Fruit fly (Drosophila melanogaster) whole organism, embryonic: ENCODE measurements around the gene CG8349.
A peak's percentile ranks its signal among the peaks of the same experiment; 100 is the strongest.

Experiments used
- Adf1 ChIP-seq: fragments of 200-800 bp; sonication (Bioruptor generic); IDR thresholded peaks from 2 replicates; pipeline ENCODE4 v1.3.6; 2022; ENCODE audit warnings: missing biosample characterization, missing genetic modification characterization
- Awh ChIP-seq: fragments of 200-800 bp; sonication (Bioruptor generic); IDR thresholded peaks from 2 replicates; pipeline ENCODE4, ENCODE4 v1.3.6; 2022; ENCODE audit warnings: missing biosample characterization, missing genetic modification characterization
- Bteb2 ChIP-seq: fragments of 200-800 bp; sonication (Bioruptor generic); optimal IDR thresholded peaks from 2 replicates; lab custom pipeline; 2016; ENCODE audit warnings: missing biosample characterization, missing genetic modification characterization
- CG12219 ChIP-seq: fragments of 200-800 bp; sonication (Bioruptor generic); optimal IDR thresholded peaks from 3 replicates; lab custom pipeline; 2018; ENCODE audit warnings: missing biosample characterization, mild to moderate bottlenecking, missing genetic modification characterization
- CG14965 ChIP-seq: fragments of 200-800 bp; sonication (Bioruptor generic); optimal IDR thresholded peaks from 2 replicates; lab custom pipeline; 2016; ENCODE audit warnings: missing biosample characterization, missing genetic modification characterization, borderline replicate concordance
- CG15514 ChIP-seq: fragments of 200-800 bp; sonication (Bioruptor generic); optimal IDR thresholded peaks from 3 replicates; lab custom pipeline; 2017; ENCODE audit warnings: missing biosample characterization, missing genetic modification characterization, mild to moderate bottlenecking, moderate library complexity, missing genetic modification reagents
- CG17612 ChIP-seq: fragments of 200-800 bp; sonication (Bioruptor generic); IDR thresholded peaks from 2 replicates; pipeline ENCODE4 v1.3.6; 2022; ENCODE audit warnings: missing biosample characterization, missing genetic modification characterization
- CG18262 ChIP-seq: fragments of 200-800 bp; optimal IDR thresholded peaks from 3 replicates; lab custom pipeline; 2019; ENCODE audit warnings: missing biosample characterization, mild to moderate bottlenecking, missing genetic modification characterization, moderate library complexity
- CG2199 ChIP-seq: fragments of 200-800 bp; sonication (Bioruptor generic); IDR thresholded peaks from 3 replicates; pipeline ENCODE4 v1.3.6; 2022; ENCODE audit warnings: missing biosample characterization, missing genetic modification characterization
- CG30020 ChIP-seq: fragments of 200-800 bp; optimal IDR thresholded peaks from 2 replicates; lab custom pipeline; 2019; ENCODE audit warnings: missing biosample characterization, mild to moderate bottlenecking, missing genetic modification characterization, moderate library complexity
- CG3995 ChIP-seq: fragments of 200-800 bp; sonication (Bioruptor generic); optimal IDR thresholded peaks from 3 replicates; lab custom pipeline; 2016; ENCODE audit warnings: missing biosample characterization, missing genetic modification characterization
- CG4617 ChIP-seq: fragments of 200-800 bp; sonication (Bioruptor generic); optimal IDR thresholded peaks from 3 replicates; lab custom pipeline; 2016; ENCODE audit warnings: missing biosample characterization, missing genetic modification characterization, borderline replicate concordance
- CG4854 ChIP-seq: fragments of 200-800 bp; sonication (Bioruptor generic); optimal IDR thresholded peaks from 2 replicates; lab custom pipeline; 2016; ENCODE audit warnings: missing biosample characterization, missing genetic modification characterization, inconsistent platforms
- CG6765 ChIP-seq: fragments of 200-800 bp; sonication (Bioruptor generic); optimal IDR thresholded peaks from 3 replicates; lab custom pipeline; 2017; ENCODE audit warnings: missing biosample characterization, mild to moderate bottlenecking, missing genetic modification characterization
- CG8924 ChIP-seq: fragments of 200-800 bp; optimal IDR thresholded peaks from 3 replicates; lab custom pipeline; 2019; ENCODE audit warnings: missing biosample characterization, mild to moderate bottlenecking, missing genetic modification characterization, moderate library complexity
- CG9797 ChIP-seq: fragments of 200-800 bp; sonication (Bioruptor generic); optimal IDR thresholded peaks from 3 replicates; lab custom pipeline; 2018; ENCODE audit warnings: missing biosample characterization, mild to moderate bottlenecking, missing genetic modification characterization
- Camta ChIP-seq: fragments of 200-800 bp; sonication (Bioruptor generic); optimal IDR thresholded peaks from 2 replicates; lab custom pipeline; 2016; ENCODE audit warnings: missing biosample characterization, missing genetic modification characterization
- CkIIα-i1 ChIP-seq: fragments of 200-800 bp; sonication (Bioruptor generic); IDR thresholded peaks from 2 replicates; pipeline ENCODE4 v1.3.6; 2022; ENCODE audit warnings: missing biosample characterization, missing genetic modification characterization
- Dad ChIP-seq: fragments of 200-800 bp; sonication (Bioruptor generic); optimal IDR thresholded peaks from 3 replicates; lab custom pipeline; 2016; ENCODE audit warnings: missing biosample characterization, missing genetic modification characterization
- Dip2 ChIP-seq: fragments of 200-800 bp; sonication (Bioruptor generic); IDR thresholded peaks from 2 replicates; pipeline ENCODE4 v1.3.6; 2022; ENCODE audit warnings: missing biosample characterization, missing genetic modification characterization
- Drgx ChIP-seq: fragments of 200-800 bp; sonication (Bioruptor generic); IDR thresholded peaks from 2 replicates; pipeline ENCODE4 v1.3.6; 2022; ENCODE audit warnings: missing biosample characterization, missing genetic modification characterization
- HHEX ChIP-seq: fragments of 200-800 bp; sonication (Bioruptor generic); optimal IDR thresholded peaks from 3 replicates; lab custom pipeline; 2017; ENCODE audit warnings: missing biosample characterization, mild to moderate bottlenecking, missing genetic modification characterization, missing genetic modification reagents
- HLH54F ChIP-seq: fragments of 200-800 bp; sonication (Bioruptor generic); optimal IDR thresholded peaks from 3 replicates; lab custom pipeline; 2016; ENCODE audit warnings: missing biosample characterization, missing genetic modification characterization
- HmgZ ChIP-seq: fragments of 200-800 bp; sonication (Bioruptor generic); optimal IDR thresholded peaks from 2 replicates; lab custom pipeline; 2018; ENCODE audit warnings: missing biosample characterization, mild to moderate bottlenecking, missing genetic modification characterization
- Hr3 ChIP-seq: fragments of 200-800 bp; sonication (Bioruptor generic); optimal IDR thresholded peaks from 3 replicates; lab custom pipeline; 2016; ENCODE audit warnings: missing biosample characterization, missing genetic modification characterization
- NfI ChIP-seq: fragments of 200-800 bp; sonication (Bioruptor generic); optimal IDR thresholded peaks from 3 replicates; lab custom pipeline; 2018; ENCODE audit warnings: missing biosample characterization, mild to moderate bottlenecking, missing genetic modification characterization, moderate library complexity
- Optix ChIP-seq: fragments of 200-800 bp; sonication (Bioruptor generic); IDR thresholded peaks from 3 replicates; pipeline ENCODE4 v1.3.6; 2022; ENCODE audit warnings: missing biosample characterization, missing genetic modification characterization
- Ptx1 ChIP-seq: fragments of 200-800 bp; sonication (Bioruptor generic); IDR thresholded peaks from 2 replicates; pipeline ENCODE4 v1.3.6; 2022; ENCODE audit warnings: missing biosample characterization, missing genetic modification characterization
- Sin3A ChIP-seq: fragments of >200 bp; optimal IDR thresholded peaks from 2 replicates; lab custom pipeline; 2018
- Sry-β ChIP-seq: fragments of 200-800 bp; sonication (Bioruptor generic); optimal IDR thresholded peaks from 2 replicates; lab custom pipeline; 2018; ENCODE audit warnings: missing biosample characterization, mild to moderate bottlenecking, missing genetic modification characterization, moderate library complexity
- Usf ChIP-seq: fragments of 200-800 bp; sonication (Bioruptor generic); optimal IDR thresholded peaks from 2 replicates; lab custom pipeline; 2017; ENCODE audit warnings: missing genotype, missing biosample characterization, missing genetic modification characterization
- Vsx1 ChIP-seq: fragments of 200-800 bp; sonication (Bioruptor generic); optimal IDR thresholded peaks from 2 replicates; lab custom pipeline; 2017; ENCODE audit warnings: missing biosample characterization, mild to moderate bottlenecking, missing genetic modification characterization, missing genetic modification reagents
- Xrp1 ChIP-seq: fragments of 200-800 bp; sonication (Bioruptor generic); IDR thresholded peaks from 2 replicates; pipeline ENCODE4 v1.3.6; 2022; ENCODE audit warnings: missing biosample characterization, missing genetic modification characterization
- az2 ChIP-seq: fragments of 200-800 bp; sonication (Bioruptor generic); optimal IDR thresholded peaks from 3 replicates; lab custom pipeline; 2016; ENCODE audit warnings: missing biosample characterization, missing genetic modification characterization
- croc ChIP-seq: fragments of 200-800 bp; sonication (Bioruptor generic); conservative IDR thresholded peaks from 3 replicates; pipeline ENCODE4 v1.3.6; 2022; ENCODE audit warnings: missing biosample characterization, missing genetic modification characterization
- crp ChIP-seq, 2 experiments: fragments of 200-800 bp; sonication (Bioruptor generic); optimal IDR thresholded peaks; 2 replicates in 1 of 2; 3 replicates in 1 of 2; lab custom pipeline; 2017; ENCODE audit warnings: missing biosample characterization in 2 of 2, missing genetic modification characterization in 2 of 2, mild to moderate bottlenecking in 1 of 2, moderate library complexity in 1 of 2
- dan ChIP-seq: fragments of 200-800 bp; sonication (Bioruptor generic); IDR thresholded peaks from 2 replicates; pipeline ENCODE4 v1.3.6; 2022; ENCODE audit warnings: missing biosample characterization, missing genetic modification characterization
- gsb-n ChIP-seq: fragments of 200-800 bp; sonication (Bioruptor generic); optimal IDR thresholded peaks from 3 replicates; lab custom pipeline; 2018; ENCODE audit warnings: missing biosample characterization, mild to moderate bottlenecking, missing genetic modification characterization
- hbn ChIP-seq: fragments of 200-800 bp; sonication (Bioruptor generic); IDR thresholded peaks from 2 replicates; pipeline ENCODE4 v1.3.6; 2022; ENCODE audit warnings: missing biosample characterization, missing genetic modification characterization; ENCODE audit not compliant: partially characterized antibody
- insv ChIP-seq, 2 experiments: fragments of 200-800 bp; sonication (Bioruptor generic); optimal IDR thresholded peaks; 3 replicates each; lab custom pipeline; 2016 to 2018; ENCODE audit warnings: missing biosample characterization in 2 of 2, missing genetic modification characterization in 2 of 2
- klu ChIP-seq: fragments of 200-800 bp; sonication (Bioruptor generic); IDR thresholded peaks from 2 replicates; pipeline ENCODE4 v1.3.6; 2022; ENCODE audit warnings: missing biosample characterization, missing genetic modification characterization
- knrl ChIP-seq: fragments of 200-800 bp; sonication (Bioruptor generic); IDR thresholded peaks from 3 replicates; pipeline ENCODE4 v1.3.6; 2022; ENCODE audit warnings: missing biosample characterization, missing genetic modification characterization; ENCODE audit not compliant: partially characterized antibody
- luna ChIP-seq: fragments of 200-800 bp; sonication (Bioruptor generic); optimal IDR thresholded peaks from 2 replicates; lab custom pipeline; 2016; ENCODE audit warnings: missing biosample characterization, missing genetic modification characterization
- pros ChIP-seq: fragments of 200-800 bp; sonication (Bioruptor generic); optimal IDR thresholded peaks from 3 replicates; lab custom pipeline; 2019; ENCODE audit warnings: missing biosample characterization, mild to moderate bottlenecking, missing genetic modification characterization, moderate library complexity
- sim ChIP-seq: fragments of 200-800 bp; sonication (Bioruptor generic); IDR thresholded peaks from 2 replicates; pipeline ENCODE4 v1.3.6; 2022; ENCODE audit warnings: missing biosample characterization, missing genetic modification characterization
- tna ChIP-seq: fragments of 200-800 bp; sonication (Bioruptor generic); IDR thresholded peaks from 2 replicates; pipeline ENCODE4 v1.3.6; 2022; ENCODE audit warnings: missing biosample characterization, missing genetic modification characterization; ENCODE audit not compliant: partially characterized antibody
- toy ChIP-seq: fragments of 200-800 bp; sonication (Bioruptor generic); IDR thresholded peaks from 2 replicates; pipeline ENCODE4 v1.3.6; 2022; ENCODE audit warnings: missing biosample characterization, missing genetic modification characterization
- twi ChIP-seq: fragments of 200-800 bp; optimal IDR thresholded peaks from 2 replicates; lab custom pipeline; 2019; ENCODE audit warnings: missing biosample characterization, mild to moderate bottlenecking, missing genetic modification characterization, moderate library complexity
- unc-4 ChIP-seq: fragments of 200-800 bp; sonication (Bioruptor generic); IDR thresholded peaks from 2 replicates; pipeline ENCODE4 v1.3.6; 2022; ENCODE audit warnings: missing biosample characterization, missing genetic modification characterization; ENCODE audit not compliant: partially characterized antibody
- zfh2 ChIP-seq: fragments of 200-800 bp; sonication (Bioruptor generic); optimal IDR thresholded peaks from 2 replicates; lab custom pipeline; 2016; ENCODE audit warnings: missing biosample characterization, missing genetic modification characterization

Gene CG8349

dm6 chr2L:8196757-8197530, 18.8 kb upstream of the CG8349 start, which contains the start of the genes CG8475 and CG8460 (continued):
- no peak for TF ChIP-seq zfh2 (GFP tag; lab: Kevin White, UChicago)
- TF ChIP-seq knrl (GFP tag; lab: Robert Waterston, UW), result 0 out of 3 replicates have a peak, but pooled peaks have one; percentile 36
- no peak for TF ChIP-seq gsb-n
- TF ChIP-seq az2 (GFP tag; lab: Kevin White, UChicago), result no peak
- TF ChIP-seq CG18262 (tag; lab: Kevin White, UChicago), result no peak
- TF ChIP-seq CG9797 (GFP tag; lab: Kevin White, UChicago), result peak; percentile 39
- TF ChIP-seq CG30020 (tag; lab: Kevin White, UChicago), result no peak
- peak; percentile 18 for TF ChIP-seq Sin3A (lab: Kevin White, UChicago)
- TF ChIP-seq HLH54F (GFP tag; lab: Kevin White, UChicago), result no peak
- no peak for TF ChIP-seq HmgZ (tag; lab: Kevin White, UChicago)
- TF ChIP-seq CG6765 (GFP tag; lab: Kevin White, UChicago), result no peak
- peak; percentile 33 to 90 for TF ChIP-seq crp (GFP tag; optimal IDR thresholded peaks at IDR 0.05; lab: Kevin White, UChicago)
- TF ChIP-seq Dip2, result no peak
- TF ChIP-seq Camta, result no peak
- no peak for TF ChIP-seq luna (GFP tag; lab: Kevin White, UChicago)
- no peak for TF ChIP-seq CG12219 (GFP tag; lab: Kevin White, UChicago)
- no peak for TF ChIP-seq sim
- no peak for TF ChIP-seq Drgx
- no peak for TF ChIP-seq CG14965 (GFP tag; lab: Kevin White, UChicago)
- TF ChIP-seq hbn (GFP tag; lab: Robert Waterston, UW), result no peak; the same call in 1 of the 2 replicates
- TF ChIP-seq Vsx1, result no peak
- no peak for TF ChIP-seq CG17612 (GFP tag; lab: Robert Waterston, UW)
- no peak for TF ChIP-seq Ptx1
- no peak for TF ChIP-seq croc (GFP tag; lab: Robert Waterston, UW)
- TF ChIP-seq dan (GFP tag; lab: Robert Waterston, UW), result no peak
- TF ChIP-seq Sry-β, result no peak
- TF ChIP-seq CG3995 (GFP tag; lab: Kevin White, UChicago), result peak; percentile 89
- no peak for TF ChIP-seq NfI (GFP tag; lab: Kevin White, UChicago)
- TF ChIP-seq Dad (GFP tag; lab: Kevin White, UChicago), result no peak
- TF ChIP-seq Hr3 (GFP tag; lab: Kevin White, UChicago), result no peak
- TF ChIP-seq Bteb2 (GFP tag; lab: Kevin White, UChicago), result no peak
- no peak for TF ChIP-seq HHEX (GFP tag; lab: Kevin White, UChicago)
- no peak for TF ChIP-seq pros (GFP tag; lab: Kevin White, UChicago)
- TF ChIP-seq CG4617, result peak; percentile 15
- TF ChIP-seq Xrp1 (GFP tag; lab: Robert Waterston, UW), result no peak
- no peak for TF ChIP-seq twi (tag; lab: Kevin White, UChicago)
- no peak for TF ChIP-seq insv (GFP tag; optimal IDR thresholded peaks at IDR 0.05; lab: Kevin White, UChicago)
- no peak for TF ChIP-seq CkIIα-i1 (GFP tag; lab: Robert Waterston, UW)
- no peak for TF ChIP-seq Usf
- no peak for TF ChIP-seq Adf1 (GFP tag; lab: Robert Waterston, UW)
- no peak for TF ChIP-seq CG15514 (GFP tag; lab: Kevin White, UChicago)
- peak; percentile 57 for TF ChIP-seq unc-4 (GFP tag; lab: Robert Waterston, UW)
- TF ChIP-seq tna (GFP tag; lab: Robert Waterston, UW), result no peak
- TF ChIP-seq Optix, result no peak
- TF ChIP-seq klu (GFP tag; lab: Robert Waterston, UW), result no peak
- no peak for TF ChIP-seq CG4854 (GFP tag; lab: Kevin White, UChicago)
- no peak for TF ChIP-seq Awh (GFP tag; lab: Robert Waterston, UW)
- no peak for TF ChIP-seq toy
- no peak for TF ChIP-seq CG2199
- no peak for TF ChIP-seq CG8924 (tag; lab: Kevin White, UChicago)
